Worm (Caenorhabditis elegans): Measurements from ENCODE around the gene bca-2.
A peak's percentile ranks its signal among the peaks of the same experiment; 100 is the strongest.

Gene bca-2

DNA sequence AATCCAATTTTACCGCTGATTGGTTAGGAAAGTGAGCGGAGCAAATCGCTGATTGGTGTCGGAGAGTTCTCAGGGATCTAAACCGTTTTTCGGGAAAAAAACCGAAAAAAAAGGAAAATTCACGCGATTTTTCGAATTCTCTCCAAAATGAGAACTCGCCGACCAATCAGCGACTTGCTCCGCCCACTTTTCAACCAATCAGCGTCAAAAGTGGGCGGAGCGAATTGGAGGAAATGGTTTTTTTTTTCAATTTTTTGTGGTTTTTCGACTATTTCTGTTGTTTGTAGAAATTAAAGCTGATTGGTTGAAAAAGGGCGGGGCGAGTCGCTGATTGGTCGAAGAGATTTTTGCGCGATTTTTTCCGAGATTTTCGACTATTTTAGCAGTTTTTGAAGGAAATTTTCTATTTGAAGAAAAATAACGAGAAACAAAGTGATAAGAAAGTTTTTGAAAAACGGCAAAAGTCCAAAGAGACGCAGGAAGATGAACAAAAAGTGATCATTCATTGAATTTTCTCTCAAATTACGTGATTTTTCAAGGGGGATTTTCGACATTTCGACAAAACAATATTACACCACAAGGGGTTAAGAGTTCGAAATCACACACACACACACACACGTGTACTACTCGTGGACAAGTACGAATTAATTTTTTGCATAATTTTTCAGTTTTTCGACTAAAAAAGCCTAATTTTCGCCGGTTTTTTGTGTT, 735 bp upstream of the bca-2 start:
- no peak for TF ChIP-seq Y75B8A.6 (GFP tag; IDR thresholded peaks at IDR 0.05)
- TF ChIP-seq nhr-28 (tag; optimal IDR thresholded peaks at IDR 0.05), result peak; percentile 4
- peak; percentile 30 for TF ChIP-seq hlh-30 (tag; optimal IDR thresholded peaks at IDR 0.05; ENCODE audit: insufficient read depth)
- TF ChIP-seq hif-1 (tag; optimal IDR thresholded peaks at IDR 0.05), result peak in 1 of 2 experiments; percentile 70
- no peak for TF ChIP-seq daf-16 (GFP tag; optimal IDR thresholded peaks at IDR 0.05)
- peak; percentile 16 for TF ChIP-seq daf-16 (tag; optimal IDR thresholded peaks at IDR 0.05)
- peak; percentile 88 for TF ChIP-seq aha-1 (tag)
- TF ChIP-seq nhr-11 (tag; optimal IDR thresholded peaks at IDR 0.05), result no peak
- TF ChIP-seq madf-9 (GFP tag; conservative IDR thresholded peaks at IDR 0.05), result no peak

DNA sequence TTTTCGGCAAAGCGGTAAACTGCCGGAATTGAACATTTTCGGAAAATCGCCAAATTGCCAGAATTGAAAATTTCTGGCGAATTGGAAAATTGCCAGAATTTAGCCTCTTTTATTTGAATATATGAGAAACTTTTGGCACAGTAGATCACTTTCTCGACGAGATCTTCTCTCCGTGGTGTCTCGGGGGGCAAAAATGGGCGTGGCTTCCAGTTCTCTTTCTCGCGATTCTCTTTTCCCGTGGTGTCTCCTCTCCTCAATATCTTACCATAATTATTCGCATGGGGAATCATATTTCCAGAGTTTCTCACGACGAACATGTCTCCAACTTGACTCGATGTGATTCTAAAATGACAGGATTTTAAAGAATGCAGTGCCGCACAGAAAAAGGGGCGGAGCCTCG, 935 bp downstream of the bca-2 start:
- TF ChIP-seq unc-62 (GFP tag; optimal IDR thresholded peaks at IDR 0.05 in 1 of 2) (no peak), unc-62 (tag; optimal IDR thresholded peaks at IDR 0.05) (no peak), egl-43 (GFP tag; IDR thresholded peaks at IDR 0.05) (no peak), skn-1 (tag; optimal IDR thresholded peaks at IDR 0.05) (no peak), hmg-1.1 (GFP tag; IDR thresholded peaks at IDR 0.05) (no peak), zip-2 (tag; optimal IDR thresholded peaks at IDR 0.05) (no peak), aha-1 (tag) (peak; percentile 48), lsy-2 (tag; optimal IDR thresholded peaks at IDR 0.05) (no peak), Y5F2A.4 (GFP tag; optimal IDR thresholded peaks at IDR 0.05) (no peak), egl-27 (tag; optimal IDR thresholded peaks at IDR 0.05) (no peak), snpc-1.2 (GFP tag; IDR thresholded peaks at IDR 0.05) (0 out of 2 replicates have a peak, but pooled peaks have one; percentile 17), lin-29 (GFP tag; IDR thresholded peaks at IDR 0.05) (no peak)

DNA sequence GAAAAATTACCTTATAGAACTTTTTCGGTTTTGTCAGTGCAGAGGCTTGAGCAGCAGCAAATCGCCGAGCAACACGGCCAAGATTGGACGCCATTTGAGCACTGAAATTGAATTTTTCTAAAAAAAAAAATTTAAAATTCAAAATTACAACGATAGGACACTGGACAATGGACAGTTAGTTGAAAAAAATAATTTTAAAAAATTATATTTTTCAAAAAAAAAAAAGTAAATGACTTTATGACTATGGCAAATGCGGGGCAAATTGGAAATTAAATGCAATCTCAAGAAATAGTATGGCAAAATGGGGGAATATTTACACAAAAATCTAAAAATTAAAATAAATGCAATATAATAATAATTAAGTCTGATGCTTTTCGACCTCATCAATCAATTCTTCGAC, 3.9 kb downstream of the bca-2 start, which contains the start of gene Y116A8C.27:
Gene Y116A8C.27 (minus strand): TSS at position 101 of the 400 bp plus-strand sequence.
- no peak for TF ChIP-seq ceh-32 (tag; optimal IDR thresholded peaks at IDR 0.05; ENCODE audit: poor library complexity)
- TF ChIP-seq ama-1 (optimal IDR thresholded peaks at IDR 0.05), result peak; percentile 32
- TF ChIP-seq nhr-48 (tag; optimal IDR thresholded peaks at IDR 0.05), result no peak
- TF ChIP-seq nhr-77 (tag; optimal IDR thresholded peaks at IDR 0.05), result no peak

DNA sequence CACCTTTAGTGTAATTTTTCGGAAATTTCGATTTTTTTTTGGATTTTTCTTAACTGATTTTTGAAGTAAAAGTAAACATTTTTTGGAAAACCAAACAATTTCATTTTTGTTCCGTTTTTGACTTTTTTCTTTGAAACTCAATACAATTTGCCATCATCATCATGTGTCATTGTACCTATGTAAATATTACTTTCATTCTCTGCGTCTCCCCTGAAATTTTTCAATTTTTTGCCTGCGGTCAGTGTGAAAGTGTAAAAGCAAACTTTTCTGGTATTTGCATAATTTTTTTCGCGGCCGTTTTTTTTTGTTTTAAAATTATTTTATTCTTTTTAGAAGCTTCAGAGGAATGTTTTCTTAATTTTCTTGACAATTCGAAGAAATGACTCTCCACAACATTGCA, 6.3 kb downstream of the bca-2 start, which contains the start of gene Y116A8C.29:
Gene Y116A8C.29 (plus strand): TSS at position 328 of the 400 bp plus-strand sequence.
- TF ChIP-seq lim-7 (GFP tag; IDR thresholded peaks at IDR 0.05) (no peak), Y48G9A.11 (GFP tag; IDR thresholded peaks at IDR 0.05) (no peak), nhr-25 (tag; optimal IDR thresholded peaks at IDR 0.05; ENCODE audit: borderline replicate concordance, insufficient read depth) (no peak), ceh-28 (tag; optimal IDR thresholded peaks at IDR 0.05) (no peak), ceh-82 (tag; optimal IDR thresholded peaks at IDR 0.05) (no peak), F49E8.2 (tag; optimal IDR thresholded peaks at IDR 0.05; ENCODE audit: borderline replicate concordance) (no peak), madf-9 (GFP tag; conservative IDR thresholded peaks at IDR 0.05) (no peak), saeg-2 (GFP tag; IDR thresholded peaks at IDR 0.05) (no peak), ceh-32 (tag; optimal IDR thresholded peaks at IDR 0.05; ENCODE audit: poor library complexity) (no peak), pha-4 (GFP tag; IDR thresholded peaks at IDR 0.05) (no peak), pha-4 (tag; optimal IDR thresholded peaks at IDR 0.05) (peak; percentile 27), dve-1 (tag; optimal IDR thresholded peaks at IDR 0.05; ENCODE audit: insufficient read depth) (peak; percentile 14), T20F7.1 (GFP tag; optimal IDR thresholded peaks at IDR 0.05) (no peak), unc-62 (GFP tag; optimal IDR thresholded peaks at IDR 0.05 in 1 of 2) (peak in 1 of 2 experiments; percentile 25), unc-62 (tag; optimal IDR thresholded peaks at IDR 0.05) (no peak)
